Fruit fly (Drosophila melanogaster): ENCODE data around the gene Sec13.

The Sec13 gene

dm6 chr3R:23402508-23402907 is 46.4 kb downstream of the Sec13 start, which contains the start of gene Ir94d:
Ir94d (plus strand) TSS chr3R:23402808.
- TF ChIP-seq Dif (GFP tag; optimal IDR thresholded peaks at IDR 0.05; ENCODE audit: partially characterized antibody), result no peak
- no peak for TF ChIP-seq Rel (GFP tag; optimal IDR thresholded peaks at IDR 0.05)
- TF ChIP-seq Rel (tag; optimal IDR thresholded peaks at IDR 0.05), result no peak
- TF ChIP-seq Sp1 (GFP tag; optimal IDR thresholded peaks at IDR 0.05), result no peak
- no peak for TF ChIP-seq Hr83 (GFP tag; optimal IDR thresholded peaks at IDR 0.05; ENCODE audit: poor library complexity, severe bottlenecking)
- no peak for TF ChIP-seq Jra (GFP tag; optimal IDR thresholded peaks at IDR 0.05)
- no peak for TF ChIP-seq Abd-B (GFP tag; optimal IDR thresholded peaks at IDR 0.05)
- no peak for TF ChIP-seq CrebA (GFP tag; optimal IDR thresholded peaks at IDR 0.05; ENCODE audit: borderline replicate concordance)
- no peak for TF ChIP-seq tai (GFP tag; optimal IDR thresholded peaks at IDR 0.05)
- no peak for TF ChIP-seq sv (GFP tag; optimal IDR thresholded peaks at IDR 0.05)
- no peak for TF ChIP-seq fru (GFP tag; optimal IDR thresholded peaks at IDR 0.05)
- TF ChIP-seq lola (GFP tag; optimal IDR thresholded peaks at IDR 0.05), result no peak
- no peak for TF ChIP-seq psq (GFP tag; optimal IDR thresholded peaks at IDR 0.05)
- no peak for TF ChIP-seq GATAd (GFP tag; optimal IDR thresholded peaks at IDR 0.05)
- no peak for TF ChIP-seq HLH106 (tag; optimal IDR thresholded peaks at IDR 0.05)
- no peak for TF ChIP-seq sage (GFP tag; optimal IDR thresholded peaks at IDR 0.05)
- no peak for TF ChIP-seq N (GFP tag; optimal IDR thresholded peaks at IDR 0.05)
- no peak for TF ChIP-seq dl (GFP tag; optimal IDR thresholded peaks at IDR 0.05; ENCODE audit: insufficient read depth in 1 of 2, partially characterized antibody in 2 of 2)
- TF ChIP-seq OdsH (GFP tag; optimal IDR thresholded peaks at IDR 0.05), result no peak
- TF ChIP-seq Myc (optimal IDR thresholded peaks at IDR 0.05), result no peak

DNA sequence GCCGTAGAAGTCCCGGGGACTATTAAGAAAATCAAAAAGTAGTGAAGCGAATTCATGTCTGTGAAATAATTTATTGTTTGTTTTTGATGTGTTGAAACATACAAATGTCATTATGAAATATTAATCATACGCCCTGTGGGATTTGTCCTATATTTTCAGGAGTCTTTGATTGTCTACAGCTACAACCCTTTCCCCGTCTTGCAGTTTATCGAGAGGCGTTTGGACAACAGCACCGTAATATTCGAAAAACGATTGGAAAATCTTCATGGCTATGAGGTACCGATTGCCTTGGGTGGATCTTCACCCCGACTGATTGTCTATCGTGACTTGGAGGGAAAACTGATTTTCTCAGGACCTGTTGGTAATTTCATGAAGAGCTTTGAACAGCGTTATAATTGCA is 47.5 kb downstream of the Sec13 start, which contains the start of gene CG17380:
CG17380 (minus strand) TSS at position 101 of the 400 bp plus-strand sequence.
- TF ChIP-seq HLH106 (tag; optimal IDR thresholded peaks at IDR 0.05) (no peak), brk (GFP tag; optimal IDR thresholded peaks at IDR 0.05) (no peak), Mio (GFP tag; optimal IDR thresholded peaks at IDR 0.05) (no peak), CrebA (GFP tag; optimal IDR thresholded peaks at IDR 0.05; ENCODE audit: borderline replicate concordance) (no peak), GATAd (GFP tag; optimal IDR thresholded peaks at IDR 0.05) (no peak), sv (GFP tag; optimal IDR thresholded peaks at IDR 0.05) (no peak), Dfd (GFP tag; optimal IDR thresholded peaks at IDR 0.05) (no peak), Rel (GFP tag; optimal IDR thresholded peaks at IDR 0.05) (no peak), Rel (tag; optimal IDR thresholded peaks at IDR 0.05) (no peak), N (GFP tag; optimal IDR thresholded peaks at IDR 0.05) (no peak), br (GFP tag; optimal IDR thresholded peaks at IDR 0.05) (no peak), dl (GFP tag; optimal IDR thresholded peaks at IDR 0.05; ENCODE audit: insufficient read depth in 1 of 2, partially characterized antibody in 2 of 2) (no peak), ey (GFP tag; optimal IDR thresholded peaks at IDR 0.05) (no peak), sage (GFP tag; optimal IDR thresholded peaks at IDR 0.05) (no peak)

DNA sequence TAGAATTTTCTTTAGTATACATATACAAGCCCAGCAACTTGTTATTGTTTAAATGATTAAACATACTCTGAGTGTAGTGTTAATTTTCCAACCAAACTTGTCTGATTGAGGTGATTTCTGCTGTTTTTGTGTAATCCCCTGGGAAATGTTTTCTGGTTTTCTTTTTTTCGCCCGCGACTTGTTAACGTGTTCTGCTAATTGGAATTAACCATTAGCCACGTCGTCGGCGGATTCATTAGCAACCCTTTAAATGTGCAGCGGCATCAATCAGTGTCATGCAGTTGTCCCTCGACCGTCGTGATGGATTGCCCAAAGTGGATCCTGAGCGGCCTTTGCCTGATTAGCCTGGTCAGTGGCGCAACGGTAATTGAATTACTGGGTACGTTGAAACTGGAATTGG is 49.1 kb downstream of the Sec13 start, which contains the start of gene Ir94e:
Ir94e (plus strand) TSS at position 301 of the 400 bp plus-strand sequence.
- TF ChIP-seq Dif (GFP tag; optimal IDR thresholded peaks at IDR 0.05; ENCODE audit: partially characterized antibody) (no peak), Sp1 (GFP tag; optimal IDR thresholded peaks at IDR 0.05) (no peak), CG32264 (GFP tag; optimal IDR thresholded peaks at IDR 0.05) (no peak), ey (GFP tag; optimal IDR thresholded peaks at IDR 0.05) (no peak), rgr (GFP tag; optimal IDR thresholded peaks at IDR 0.05) (no peak), pan (optimal IDR thresholded peaks at IDR 0.05) (no peak), Rel (GFP tag; optimal IDR thresholded peaks at IDR 0.05) (no peak), Rel (tag; optimal IDR thresholded peaks at IDR 0.05) (no peak), fru (GFP tag; optimal IDR thresholded peaks at IDR 0.05) (no peak)

dm6 chr3R:23407880-23408279 is 51.8 kb downstream of the Sec13 start:
- no peak for TF ChIP-seq Dfd (GFP tag; optimal IDR thresholded peaks at IDR 0.05)
- TF ChIP-seq brk (GFP tag; optimal IDR thresholded peaks at IDR 0.05), result no peak
- TF ChIP-seq dl (GFP tag; optimal IDR thresholded peaks at IDR 0.05; ENCODE audit: insufficient read depth in 1 of 2, partially characterized antibody in 2 of 2), result no peak
- TF ChIP-seq h (GFP tag; optimal IDR thresholded peaks at IDR 0.05), result no peak
- no peak for TF ChIP-seq lola (GFP tag; optimal IDR thresholded peaks at IDR 0.05)
- TF ChIP-seq dsf (GFP tag; optimal IDR thresholded peaks at IDR 0.05; ENCODE audit: borderline replicate concordance), result no peak
- no peak for TF ChIP-seq sv (GFP tag; optimal IDR thresholded peaks at IDR 0.05)
- TF ChIP-seq Abd-B (GFP tag; optimal IDR thresholded peaks at IDR 0.05), result no peak
- TF ChIP-seq ey (GFP tag; optimal IDR thresholded peaks at IDR 0.05), result no peak

Measured in whole organism, wandering third instar larva.